Worm (Caenorhabditis elegans): ENCODE results near the gene mnat-1.

DNA sequence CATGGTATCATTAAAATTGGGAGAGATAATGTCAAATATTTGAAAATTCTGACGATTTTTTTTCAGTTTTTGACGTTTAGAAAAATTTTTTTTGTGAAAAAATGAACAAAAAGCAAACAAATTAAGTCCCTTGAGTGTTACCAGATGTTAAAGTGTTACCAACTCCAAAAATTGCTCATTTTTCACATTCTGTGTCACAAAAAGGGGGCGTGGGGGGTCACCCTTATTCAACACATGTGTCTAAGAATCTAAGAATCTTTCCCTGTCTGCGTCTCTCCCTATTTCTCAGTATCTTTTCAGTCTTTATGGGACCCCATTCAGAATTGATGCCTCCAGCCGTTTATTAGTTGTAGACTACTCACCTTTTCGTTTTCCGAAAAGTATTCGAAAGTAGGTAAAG is 39.5 kb downstream of the mnat-1 start:
- TF ChIP-seq unc-62 (GFP tag; optimal IDR thresholded peaks at IDR 0.05) = no peak
- TF ChIP-seq nhr-77 (tag; optimal IDR thresholded peaks at IDR 0.05) = no peak
- no peak for TF ChIP-seq ceh-82 (tag; optimal IDR thresholded peaks at IDR 0.05)
- TF ChIP-seq egl-27 (tag; optimal IDR thresholded peaks at IDR 0.05) = no peak
- no peak for TF ChIP-seq nhr-23 (tag; optimal IDR thresholded peaks at IDR 0.05)
- TF ChIP-seq zag-1 (tag; optimal IDR thresholded peaks at IDR 0.05) = no peak
- no peak for TF ChIP-seq ama-1 (optimal IDR thresholded peaks at IDR 0.05)
- TF ChIP-seq ceh-16 (tag; optimal IDR thresholded peaks at IDR 0.05) = no peak
